Worm (Caenorhabditis elegans): ENCODE measurements around the gene enu-3.6.

enu-3.6 gene

DNA sequence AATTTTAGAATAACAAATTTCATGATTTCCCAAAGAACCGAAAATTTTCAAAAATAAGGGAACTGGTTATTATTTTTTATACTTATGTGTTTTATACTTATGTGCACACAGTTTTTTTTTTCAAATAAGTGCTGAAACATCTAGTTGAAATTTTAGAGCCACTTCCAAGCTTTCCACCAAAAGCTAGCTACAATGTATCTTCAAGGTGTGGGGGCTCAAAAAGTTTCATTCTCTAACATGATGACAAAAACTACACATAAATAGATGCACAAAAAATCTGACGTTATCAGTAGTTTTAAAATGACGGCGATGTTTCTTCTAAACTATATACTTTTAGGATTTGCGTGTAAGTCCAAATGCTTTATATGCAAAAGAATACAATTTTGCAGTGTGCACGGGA, 43.8 kb downstream of the enu-3.6 start, which contains the start of gene clec-163:
TSS of gene clec-163 (plus strand) at position 301 of the 400 bp plus-strand sequence.
- no peak for TF ChIP-seq F49E8.2 (tag; optimal IDR thresholded peaks at IDR 0.05; ENCODE audit: insufficient read depth)
- no peak for TF ChIP-seq F33H1.4 (GFP tag; IDR thresholded peaks at IDR 0.05)
- TF ChIP-seq lir-1 (GFP tag; conservative IDR thresholded peaks at IDR 0.05): no peak
- no peak for TF ChIP-seq ztf-18 (tag; optimal IDR thresholded peaks at IDR 0.05)
- TF ChIP-seq B0019.2 (GFP tag; conservative IDR thresholded peaks at IDR 0.05): no peak
- TF ChIP-seq nhr-27 (tag; optimal IDR thresholded peaks at IDR 0.05): no peak
- no peak for TF ChIP-seq hmg-20 (GFP tag; IDR thresholded peaks at IDR 0.05)
- no peak for TF ChIP-seq Y67H2A.10 (GFP tag; conservative IDR thresholded peaks at IDR 0.05)
- no peak for TF ChIP-seq F37B4.10 (GFP tag; IDR thresholded peaks at IDR 0.05)
- no peak for TF ChIP-seq Y56A3A.18 (GFP tag; IDR thresholded peaks at IDR 0.05)
- TF ChIP-seq ccch-3 (GFP tag; optimal IDR thresholded peaks at IDR 0.05): no peak
- no peak for TF ChIP-seq F39B2.1 (GFP tag; IDR thresholded peaks at IDR 0.05)
- no peak for TF ChIP-seq egrh-3 (GFP tag; IDR thresholded peaks at IDR 0.05)
- TF ChIP-seq B0261.1 (tag; optimal IDR thresholded peaks at IDR 0.05): no peak
- TF ChIP-seq ceh-100 (GFP tag; IDR thresholded peaks at IDR 0.05): no peak
- no peak for TF ChIP-seq tbx-9 (tag; optimal IDR thresholded peaks at IDR 0.05; ENCODE audit: borderline replicate concordance)
